Worm (Caenorhabditis elegans): ENCODE results near the gene D1044.1.

DNA sequence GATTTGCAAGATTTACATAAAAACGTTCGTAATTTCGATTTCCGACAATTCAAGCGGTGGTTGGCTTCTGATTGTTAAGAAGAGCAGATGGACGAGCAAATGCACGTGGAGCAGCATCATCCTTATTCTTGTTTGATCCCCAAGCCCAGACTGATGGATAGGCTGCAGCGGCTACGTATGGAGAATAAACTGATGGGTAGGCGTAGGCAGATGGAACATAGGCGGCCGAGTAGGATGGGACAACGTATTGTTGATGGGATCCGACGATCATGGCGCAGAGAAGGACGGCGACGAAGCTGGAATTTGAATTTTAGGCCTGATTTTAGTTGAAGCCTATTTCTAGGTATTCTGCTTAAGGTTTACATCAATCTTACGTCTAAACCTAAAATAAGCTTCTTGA, 24.2 kb downstream of the D1044.1 start:
- TF ChIP-seq mab-5 (tag; optimal IDR thresholded peaks at IDR 0.05) (no peak), nhr-237 (tag; optimal IDR thresholded peaks at IDR 0.05) (no peak), snpc-4 (tag; optimal IDR thresholded peaks at IDR 0.05) (no peak)
